Fruit fly (Drosophila melanogaster) Kc167 (cell line): ENCODE measurements around the gene CG15812.

Experiments
- Myc ChIP-seq: fragments of >200 bp; optimal IDR thresholded peaks from 2 replicates; lab custom pipeline; 2017; ENCODE audit warnings: missing external identifiers
- Sin3A ChIP-seq: fragments of >200 bp; optimal IDR thresholded peaks from 2 replicates; lab custom pipeline; 2018; ENCODE audit warnings: missing external identifiers
- h ChIP-seq: fragments of >200 bp; optimal IDR thresholded peaks from 3 replicates; lab custom pipeline; 2018; ENCODE audit warnings: missing external identifiers
- insv ChIP-seq: fragments of >200 bp; optimal IDR thresholded peaks from 3 replicates; lab custom pipeline; 2018; ENCODE audit warnings: missing external identifiers
- psq ChIP-seq: fragments of >200 bp; optimal IDR thresholded peaks from 2 replicates; lab custom pipeline; 2017; ENCODE audit warnings: missing external identifiers
- ttk ChIP-seq: sonication (Bioruptor generic); optimal IDR thresholded peaks from 2 replicates; lab custom pipeline; 2017; ENCODE audit warnings: missing external identifiers

Gene CG15812

dm6 chr3L:3164951-3165350 lies 5.2 kb downstream of the CG15812 start, which contains the start of gene CG32280:
Gene CG32280 (plus strand): TSS chr3L:3165181.
- TF ChIP-seq h (lab: Kevin White, UChicago) (no peak), Myc (lab: Kevin White, UChicago) (no peak), Sin3A (lab: Kevin White, UChicago) (no peak), insv (lab: Kevin White, UChicago) (no peak), psq (no peak), ttk (lab: Kevin White, UChicago) (no peak)

dm6 chr3L:3165399-3165798 lies 5.6 kb downstream of the CG15812 start:
- TF ChIP-seq insv (lab: Kevin White, UChicago), result no peak
- TF ChIP-seq ttk (lab: Kevin White, UChicago), result no peak
- TF ChIP-seq Myc (lab: Kevin White, UChicago), result no peak
- TF ChIP-seq Sin3A (lab: Kevin White, UChicago), result no peak
- TF ChIP-seq psq, result no peak
- TF ChIP-seq h (lab: Kevin White, UChicago), result no peak

dm6 chr3L:3166200-3166695 lies 6.5 kb downstream of the CG15812 start, which contains the start of gene Asciz:
Gene Asciz (minus strand): TSS chr3L:3166250.
- TF ChIP-seq insv (lab: Kevin White, UChicago) (no peak), Sin3A (lab: Kevin White, UChicago) (no peak), ttk (lab: Kevin White, UChicago) (no peak), psq (no peak), h (lab: Kevin White, UChicago) (no peak), Myc (lab: Kevin White, UChicago) (no peak)

dm6 chr3L:3169107-3169506 lies 9.3 kb downstream of the CG15812 start, which contains the start of the genes CG32278 and CG32281:
Gene CG32278 (plus strand): TSS chr3L:3169286.
Gene CG32281 (plus strand): TSS chr3L:3169375.
- no peak for TF ChIP-seq insv (lab: Kevin White, UChicago)
- no peak for TF ChIP-seq Myc (lab: Kevin White, UChicago)
- no peak for TF ChIP-seq psq
- TF ChIP-seq ttk (lab: Kevin White, UChicago), result no peak
- no peak for TF ChIP-seq Sin3A (lab: Kevin White, UChicago)
- no peak for TF ChIP-seq h (lab: Kevin White, UChicago)

dm6 chr3L:3172445-3172844 lies 12.7 kb downstream of the CG15812 start, which contains the start of gene CG14963:
Gene CG14963 (minus strand): TSS chr3L:3172545.
- TF ChIP-seq Myc (lab: Kevin White, UChicago), result no peak
- TF ChIP-seq Sin3A (lab: Kevin White, UChicago), result no peak
- TF ChIP-seq insv (lab: Kevin White, UChicago), result no peak
- TF ChIP-seq h (lab: Kevin White, UChicago), result no peak
- TF ChIP-seq psq, result no peak
- TF ChIP-seq ttk (lab: Kevin White, UChicago), result no peak

- TF ChIP-seq ttk (lab: Kevin White, UChicago) (no peak), insv (lab: Kevin White, UChicago) (no peak), Sin3A (lab: Kevin White, UChicago) (no peak), psq (no peak), h (lab: Kevin White, UChicago) (no peak), Myc (lab: Kevin White, UChicago) (no peak)
Measured at dm6 chr3L:3177872-3178271, 18.1 kb downstream of the CG15812 start.

- TF ChIP-seq psq (no peak), ttk (lab: Kevin White, UChicago) (no peak), Sin3A (lab: Kevin White, UChicago) (no peak)
Measured at dm6 chr3L:3178530-3179096, 18.8 kb downstream of the CG15812 start, which contains the start of the genes MnM and Girdin. Gene MnM (minus strand): TSS chr3L:3178580. Gene Girdin (plus strand): TSS chr3L:3178930.

- no peak for TF ChIP-seq Sin3A (lab: Kevin White, UChicago)
- TF ChIP-seq ttk (lab: Kevin White, UChicago), result no peak
- TF ChIP-seq Myc (lab: Kevin White, UChicago), result no peak
- TF ChIP-seq insv (lab: Kevin White, UChicago), result no peak
- TF ChIP-seq psq, result no peak
- no peak for TF ChIP-seq h (lab: Kevin White, UChicago)
Measured at dm6 chr3L:3179474-3179873, 19.7 kb downstream of the CG15812 start.

dm6 chr3L:3184104-3184503 lies 24.3 kb downstream of the CG15812 start, which contains the start of gene CG42494:
Gene CG42494 (plus strand): TSS chr3L:3184404.
- TF ChIP-seq insv (lab: Kevin White, UChicago) (no peak), Myc (lab: Kevin White, UChicago) (no peak), psq (no peak)

- no peak for TF ChIP-seq psq
- no peak for TF ChIP-seq Sin3A (lab: Kevin White, UChicago)
- TF ChIP-seq h (lab: Kevin White, UChicago), result no peak
- TF ChIP-seq insv (lab: Kevin White, UChicago), result no peak
- TF ChIP-seq ttk (lab: Kevin White, UChicago), result no peak
- TF ChIP-seq Myc (lab: Kevin White, UChicago), result no peak
Measured at dm6 chr3L:3186364-3186763, 26.6 kb downstream of the CG15812 start, which contains the start of gene CG32284. Gene CG32284 (plus strand): TSS chr3L:3186664.

dm6 chr3L:3187263-3187662 lies 27.5 kb downstream of the CG15812 start, which contains the start of gene CG14957:
Gene CG14957 (plus strand): TSS chr3L:3187563.
- no peak for TF ChIP-seq ttk (lab: Kevin White, UChicago)
- no peak for TF ChIP-seq h (lab: Kevin White, UChicago)
- no peak for TF ChIP-seq Myc (lab: Kevin White, UChicago)
- TF ChIP-seq Sin3A (lab: Kevin White, UChicago), result no peak
- TF ChIP-seq insv (lab: Kevin White, UChicago), result no peak
- TF ChIP-seq psq, result no peak

- TF ChIP-seq Myc (lab: Kevin White, UChicago) (no peak), psq (no peak), Sin3A (lab: Kevin White, UChicago) (no peak), h (lab: Kevin White, UChicago) (no peak), ttk (lab: Kevin White, UChicago) (no peak), insv (lab: Kevin White, UChicago) (no peak)
Measured at dm6 chr3L:3189647-3190046, 29.9 kb downstream of the CG15812 start, which contains the start of the genes CG42525 and CG14958. Gene CG42525 (minus strand): TSS chr3L:3189747. Gene CG14958 (plus strand): TSS chr3L:3189978.
